Worm (Caenorhabditis elegans) whole organism, L2 larva: ENCODE results near the gene F46E10.18.

Source experiments
- C34F6.9 ChIP-seq: fragments of 150-350 bp; optimal IDR thresholded peaks from 2 replicates; lab custom pipeline; 2014; ENCODE audit warnings: missing biosample characterization, missing genetic modification characterization
- F13H6.1 ChIP-seq: sonication (generic microtip); optimal IDR thresholded peaks from 2 replicates; lab custom pipeline; 2016; ENCODE audit warnings: missing genetic modification characterization, missing compliant biosample characterization
- R02D3.7 ChIP-seq: fragments of 150-350 bp; optimal IDR thresholded peaks from 2 replicates; lab custom pipeline; 2014; ENCODE audit warnings: missing biosample characterization, missing genetic modification characterization
- Y55F3AM.14 ChIP-seq: fragments of 200-800 bp; sonication (Bioruptor generic); optimal IDR thresholded peaks from 2 replicates; lab custom pipeline; 2018; ENCODE audit warnings: mild to moderate bottlenecking, missing genetic modification characterization, missing compliant biosample characterization
- ZK546.5 ChIP-seq: sonication (generic microtip); optimal IDR thresholded peaks from 2 replicates; lab custom pipeline; 2017; ENCODE audit warnings: missing biosample characterization, missing genetic modification characterization
- alr-1 ChIP-seq: fragments of 150-350 bp; optimal IDR thresholded peaks from 2 replicates; lab custom pipeline; 2014; ENCODE audit warnings: missing biosample characterization, missing genetic modification characterization
- aly-2 ChIP-seq: fragments of 150-350 bp; optimal IDR thresholded peaks from 2 replicates; lab custom pipeline; 2014; ENCODE audit warnings: missing biosample characterization, missing genetic modification characterization
- ama-1 ChIP-seq: fragments of 150-350 bp; optimal IDR thresholded peaks from 2 replicates; lab custom pipeline; 2018; ENCODE audit warnings: inconsistent platforms
- blmp-1 ChIP-seq: sonication (generic microtip); optimal IDR thresholded peaks from 2 replicates; lab custom pipeline; 2017; ENCODE audit warnings: missing genetic modification characterization, mild to moderate bottlenecking, missing compliant biosample characterization, antibody characterized with exemption, moderate library complexity; ENCODE audit not compliant: insufficient read depth
- ceh-16 ChIP-seq: fragments of 150-350 bp; optimal IDR thresholded peaks from 2 replicates; lab custom pipeline; 2014; ENCODE audit warnings: missing biosample characterization, missing genetic modification characterization
- ceh-82 ChIP-seq: fragments of 150-350 bp; optimal IDR thresholded peaks from 2 replicates; lab custom pipeline; 2014; ENCODE audit warnings: missing biosample characterization, missing genetic modification characterization
- crh-2 ChIP-seq: sonication (generic microtip); optimal IDR thresholded peaks from 2 replicates; lab custom pipeline; 2017; ENCODE audit warnings: missing biosample characterization, missing genetic modification characterization
- dmd-4 ChIP-seq: sonication (generic microtip); optimal IDR thresholded peaks from 2 replicates; lab custom pipeline; 2017; ENCODE audit warnings: missing biosample characterization, missing genetic modification characterization
- egl-27 ChIP-seq: sonication (generic microtip); optimal IDR thresholded peaks from 3 replicates; lab custom pipeline; 2017; ENCODE audit warnings: missing biosample characterization, missing genetic modification reagents, missing genetic modification characterization
- fos-1 ChIP-seq: fragments of 150-350 bp; optimal IDR thresholded peaks from 2 replicates; lab custom pipeline; 2014; ENCODE audit warnings: missing biosample characterization, missing genetic modification characterization
- gmeb-1 ChIP-seq: fragments of 150-350 bp; optimal IDR thresholded peaks from 2 replicates; lab custom pipeline; 2014; ENCODE audit warnings: missing biosample characterization, missing genetic modification characterization
- lin-13 ChIP-seq: fragments of 150-350 bp; optimal IDR thresholded peaks from 2 replicates; lab custom pipeline; 2014; ENCODE audit warnings: missing biosample characterization, missing genetic modification reagents, missing genetic modification characterization
- lsy-2 ChIP-seq, 2 experiments: fragments of 150-350 bp in 1 of 2; sonication (generic microtip) in 1 of 2; optimal IDR thresholded peaks; 2 replicates each; lab custom pipeline; 2014 to 2017; ENCODE audit warnings: missing biosample characterization in 2 of 2, missing genetic modification characterization in 2 of 2
- mab-5 ChIP-seq: fragments of 150-350 bp; optimal IDR thresholded peaks from 2 replicates; lab custom pipeline; 2014; ENCODE audit warnings: missing biosample characterization, missing genetic modification characterization
- mbf-1 ChIP-seq: sonication (generic microtip); optimal IDR thresholded peaks from 2 replicates; lab custom pipeline; 2017; ENCODE audit warnings: missing biosample characterization, missing genetic modification characterization
- mdl-1 ChIP-seq, 2 experiments: fragments of 150-350 bp in 1 of 2; sonication (generic microtip) in 1 of 2; optimal IDR thresholded peaks; 2 replicates each; lab custom pipeline; 2017; ENCODE audit warnings: missing biosample characterization in 2 of 2, missing genetic modification characterization in 2 of 2
- nhr-129 ChIP-seq: fragments of 150-350 bp; optimal IDR thresholded peaks from 2 replicates; lab custom pipeline; 2014; ENCODE audit warnings: missing biosample characterization, missing genetic modification characterization
- nhr-21 ChIP-seq: fragments of 150-350 bp; optimal IDR thresholded peaks from 2 replicates; lab custom pipeline; 2014; ENCODE audit warnings: missing biosample characterization, missing genetic modification characterization
- nhr-23 ChIP-seq: fragments of 150-350 bp; optimal IDR thresholded peaks from 2 replicates; lab custom pipeline; 2014; ENCODE audit warnings: missing biosample characterization, missing genetic modification reagents, missing genetic modification characterization
- nhr-25 ChIP-seq: fragments of 150-350 bp; sonication (generic microtip); optimal IDR thresholded peaks from 3 replicates; lab custom pipeline; 2014; ENCODE audit warnings: missing biosample characterization, missing genetic modification characterization
- nhr-6 ChIP-seq: fragments of 150-350 bp; optimal IDR thresholded peaks from 2 replicates; lab custom pipeline; 2014; ENCODE audit warnings: missing biosample characterization, missing genetic modification characterization
- nhr-77 ChIP-seq: fragments of 150-350 bp; optimal IDR thresholded peaks from 2 replicates; lab custom pipeline; 2014; ENCODE audit warnings: missing biosample characterization, missing genetic modification characterization
- sem-4 ChIP-seq: fragments of 150-350 bp; optimal IDR thresholded peaks from 2 replicates; lab custom pipeline; 2014; ENCODE audit warnings: missing biosample characterization, missing genetic modification reagents, missing genetic modification characterization
- sma-3 ChIP-seq: sonication (generic microtip); optimal IDR thresholded peaks from 2 replicates; lab custom pipeline; 2016; ENCODE audit warnings: missing genetic modification reagents, missing genetic modification characterization, missing compliant biosample characterization
- sma-9 ChIP-seq, 2 experiments: fragments of 150-350 bp in 1 of 2; sonication (generic microtip) in 1 of 2; optimal IDR thresholded peaks; 2 replicates each; lab custom pipeline; 2014 to 2016; ENCODE audit warnings: missing genetic modification characterization in 2 of 2, mild to moderate bottlenecking in 1 of 2, missing biosample characterization in 1 of 2, missing compliant biosample characterization in 1 of 2, missing genetic modification reagents in 1 of 2, moderate library complexity in 1 of 2
- snpc-4 ChIP-seq: fragments of 150-350 bp; optimal IDR thresholded peaks from 2 replicates; lab custom pipeline; 2014; ENCODE audit warnings: missing biosample characterization, missing genetic modification characterization
- unc-55 ChIP-seq: fragments of 150-350 bp; sonication (generic microtip); optimal IDR thresholded peaks from 3 replicates; lab custom pipeline; 2014; ENCODE audit warnings: missing biosample characterization, missing genetic modification reagents, missing genetic modification characterization
- unc-62 ChIP-seq: fragments of 150-350 bp; optimal IDR thresholded peaks from 2 replicates; lab custom pipeline; 2014; ENCODE audit warnings: missing biosample characterization, missing genetic modification reagents, missing genetic modification characterization
- zag-1 ChIP-seq: fragments of 150-350 bp; optimal IDR thresholded peaks from 2 replicates; lab custom pipeline; 2014; ENCODE audit warnings: missing biosample characterization, missing genetic modification characterization

Gene F46E10.18

DNA sequence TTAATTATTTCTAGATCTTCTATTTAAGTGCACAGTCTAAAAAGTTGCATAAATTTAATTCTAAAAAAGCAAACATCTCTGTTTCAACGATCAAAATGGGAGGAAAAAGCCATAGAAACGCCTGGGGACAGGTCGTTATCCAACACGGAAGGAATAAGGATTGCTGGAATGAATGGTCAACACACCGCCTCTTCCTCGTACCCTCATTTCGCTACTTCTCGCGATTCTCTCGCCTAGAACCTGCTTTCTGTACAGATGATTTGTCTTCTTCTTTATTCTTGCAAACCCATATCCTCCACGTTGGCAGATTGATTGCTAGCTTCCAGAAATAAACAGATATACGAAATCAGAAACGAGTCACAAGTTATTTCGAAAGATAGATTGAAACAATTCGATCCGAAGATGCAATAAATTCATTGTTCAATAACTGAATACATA is 5.9 kb upstream of the F46E10.18 start, which contains the start of gene dpy-11 (continued):
- TF ChIP-seq mab-5 (tag; lab: Kevin White, UChicago): peak; percentile 17
- no peak for TF ChIP-seq unc-55 (GFP tag; lab: Kevin White, UChicago)
- no peak for TF ChIP-seq aly-2
- no peak for TF ChIP-seq mbf-1 (tag; lab: Kevin White, UChicago)
- no peak for TF ChIP-seq R02D3.7 (tag; lab: Kevin White, UChicago)
- no peak for TF ChIP-seq snpc-4

DNA sequence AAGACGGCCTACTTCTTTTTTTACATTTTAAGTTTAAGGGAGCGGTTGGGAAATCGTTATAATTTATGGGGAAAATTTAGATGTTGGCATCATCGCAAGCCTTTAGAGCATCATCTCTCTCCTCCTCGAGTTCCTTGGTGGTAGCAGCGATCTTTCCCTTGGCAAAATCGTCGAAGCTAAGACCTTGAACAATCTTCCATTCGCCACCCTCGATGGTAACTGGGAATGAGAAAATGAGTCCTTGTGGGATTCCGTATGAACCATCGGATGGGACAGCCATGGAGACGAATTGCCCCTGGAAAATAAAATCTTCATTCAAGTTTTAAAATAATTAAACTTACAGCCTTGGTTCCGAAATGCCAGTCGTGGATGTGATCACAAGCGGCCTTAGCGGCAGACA is 5.5 kb upstream of the F46E10.18 start:
- TF ChIP-seq ceh-16 (no peak), mbf-1 (tag; lab: Kevin White, UChicago) (no peak), nhr-129 (tag; lab: Kevin White, UChicago) (no peak), zag-1 (tag; lab: Kevin White, UChicago) (no peak), mdl-1 (tag; optimal IDR thresholded peaks at IDR 0.05; lab: Kevin White, UChicago) (no peak), crh-2 (tag; lab: Kevin White, UChicago) (no peak), gmeb-1 (tag; lab: Kevin White, UChicago) (no peak), sma-9 (GFP tag; optimal IDR thresholded peaks at IDR 0.05; lab: Kevin White, UChicago) (no peak), sma-9 (tag; optimal IDR thresholded peaks at IDR 0.05; lab: Kevin White, UChicago) (no peak), nhr-25 (tag; lab: Kevin White, UChicago) (no peak), ZK546.5 (tag; lab: Kevin White, UChicago) (no peak), nhr-23 (no peak), lin-13 (no peak), alr-1 (tag; lab: Kevin White, UChicago) (no peak), nhr-77 (tag; lab: Kevin White, UChicago) (no peak), ama-1 (lab: Kevin White, UChicago) (no peak), F13H6.1 (tag; lab: Kevin White, UChicago) (no peak), blmp-1 (no peak), dmd-4 (tag; lab: Kevin White, UChicago) (no peak), ceh-82 (no peak), fos-1 (no peak)

ce11 chrV:6516491-6517304 is 4.1 kb upstream of the F46E10.18 start, which contains the start of gene mdh-1:
Gene mdh-1 (minus strand): TSS chrV:6516526.
- TF ChIP-seq unc-55 (GFP tag; lab: Kevin White, UChicago) (peak; percentile 67), Y55F3AM.14 (GFP tag; lab: Kevin White, UChicago) (no peak), sma-9 (GFP tag; optimal IDR thresholded peaks at IDR 0.05; lab: Kevin White, UChicago) (peak; percentile 10), sma-9 (tag; optimal IDR thresholded peaks at IDR 0.05; lab: Kevin White, UChicago) (no peak), blmp-1 (no peak), unc-62 (GFP tag; lab: Kevin White, UChicago) (no peak)
- TF ChIP-seq, all 48 proteins: peak for 2

- peak; percentile 32 for TF ChIP-seq nhr-6 (tag; lab: Kevin White, UChicago)
- peak; percentile 32 for TF ChIP-seq sma-3
- TF ChIP-seq nhr-23: no peak
- TF ChIP-seq sem-4: peak; percentile 45
- peak in 1 of 2 experiments; percentile 46 for TF ChIP-seq lsy-2 (tag; optimal IDR thresholded peaks at IDR 0.05; lab: Kevin White, UChicago)
- TF ChIP-seq nhr-25 (tag; lab: Kevin White, UChicago): peak; percentile 74
- peak; percentile 75 for TF ChIP-seq fos-1
- peak; percentile 30 for TF ChIP-seq Y55F3AM.14 (GFP tag; lab: Kevin White, UChicago)
- TF ChIP-seq nhr-21 (tag; lab: Kevin White, UChicago): peak; percentile 72
- peak; percentile 89 for TF ChIP-seq sma-9 (GFP tag; optimal IDR thresholded peaks at IDR 0.05; lab: Kevin White, UChicago)
- TF ChIP-seq sma-9 (tag; optimal IDR thresholded peaks at IDR 0.05; lab: Kevin White, UChicago): no peak
- TF ChIP-seq F13H6.1 (tag; lab: Kevin White, UChicago): peak; percentile 60
- no peak for TF ChIP-seq egl-27
- TF ChIP-seq mdl-1 (tag; optimal IDR thresholded peaks at IDR 0.05; lab: Kevin White, UChicago): peak in 1 of 2 experiments; percentile 50
- no peak for TF ChIP-seq gmeb-1 (tag; lab: Kevin White, UChicago)
- peak; percentile 71 for TF ChIP-seq C34F6.9 (tag; lab: Kevin White, UChicago)
- TF ChIP-seq nhr-129 (tag; lab: Kevin White, UChicago): peak; percentile 86
- no peak for TF ChIP-seq ceh-82
- TF ChIP-seq ama-1 (lab: Kevin White, UChicago): peak; percentile 16
- TF ChIP-seq crh-2 (tag; lab: Kevin White, UChicago): peak; percentile 81
- TF ChIP-seq blmp-1: peak; percentile 96
These were observed 3.3 kb upstream of the F46E10.18 start for ce11 chrV:6517305-6518224.
